Worm (Caenorhabditis elegans) whole organism, L2 larva: ENCODE measurements around the gene C49A9.2.

ENCODE experiments used
- ama-1 ChIP-seq: fragments of 150-350 bp; optimal IDR thresholded peaks from 2 replicates; lab custom pipeline; 2018; ENCODE audit warnings: inconsistent platforms
- blmp-1 ChIP-seq: sonication (generic microtip); optimal IDR thresholded peaks from 2 replicates; lab custom pipeline; 2017; ENCODE audit warnings: missing genetic modification characterization, mild to moderate bottlenecking, missing compliant biosample characterization, antibody characterized with exemption, moderate library complexity; ENCODE audit not compliant: insufficient read depth
- ceh-82 ChIP-seq: fragments of 150-350 bp; optimal IDR thresholded peaks from 2 replicates; lab custom pipeline; 2014; ENCODE audit warnings: missing biosample characterization, missing genetic modification characterization
- egl-27 ChIP-seq: sonication (generic microtip); optimal IDR thresholded peaks from 3 replicates; lab custom pipeline; 2017; ENCODE audit warnings: missing biosample characterization, missing genetic modification reagents, missing genetic modification characterization
- fos-1 ChIP-seq: fragments of 150-350 bp; optimal IDR thresholded peaks from 2 replicates; lab custom pipeline; 2014; ENCODE audit warnings: missing biosample characterization, missing genetic modification characterization
- gmeb-1 ChIP-seq: fragments of 150-350 bp; optimal IDR thresholded peaks from 2 replicates; lab custom pipeline; 2014; ENCODE audit warnings: missing biosample characterization, missing genetic modification characterization
- lin-13 ChIP-seq: fragments of 150-350 bp; optimal IDR thresholded peaks from 2 replicates; lab custom pipeline; 2014; ENCODE audit warnings: missing biosample characterization, missing genetic modification reagents, missing genetic modification characterization
- nhr-23 ChIP-seq: fragments of 150-350 bp; optimal IDR thresholded peaks from 2 replicates; lab custom pipeline; 2014; ENCODE audit warnings: missing biosample characterization, missing genetic modification reagents, missing genetic modification characterization
- nhr-237 ChIP-seq: fragments of 150-350 bp; optimal IDR thresholded peaks from 2 replicates; lab custom pipeline; 2014; ENCODE audit warnings: missing biosample characterization, missing genetic modification characterization
- unc-62 ChIP-seq: fragments of 150-350 bp; optimal IDR thresholded peaks from 2 replicates; lab custom pipeline; 2014; ENCODE audit warnings: missing biosample characterization, missing genetic modification reagents, missing genetic modification characterization
- zag-1 ChIP-seq: fragments of 150-350 bp; optimal IDR thresholded peaks from 2 replicates; lab custom pipeline; 2014; ENCODE audit warnings: missing biosample characterization, missing genetic modification characterization

ce11 chrIV:6183757-6184156, 41.5 kb upstream of the C49A9.2 start, which contains the start of gene unc-77:
- TF ChIP-seq ama-1 (lab: Kevin White, UChicago) = no peak
- TF ChIP-seq unc-62 (GFP tag; lab: Kevin White, UChicago) = no peak
- TF ChIP-seq lin-13 (GFP tag; lab: Kevin White, UChicago) = no peak
- TF ChIP-seq gmeb-1 (tag; lab: Kevin White, UChicago) = no peak
- no peak for TF ChIP-seq egl-27 (tag; lab: Kevin White, UChicago)
- no peak for TF ChIP-seq nhr-23 (tag; lab: Kevin White, UChicago)
- no peak for TF ChIP-seq zag-1
- TF ChIP-seq ceh-82 (tag; lab: Kevin White, UChicago) = no peak
- no peak for TF ChIP-seq nhr-237 (tag; lab: Kevin White, UChicago)
- no peak for TF ChIP-seq fos-1 (tag; lab: Kevin White, UChicago)
- TF ChIP-seq blmp-1 (tag; lab: Kevin White, UChicago) = no peak
